Fruit fly (Drosophila melanogaster): ENCODE data around the gene Mst84B.

Mst84B gene

dm6 chr3R:7108589-7109312 lies 46.8 kb downstream of the Mst84B start (continued):
- peak; percentile 83 for TF ChIP-seq CG17802 (tag; optimal IDR thresholded peaks at IDR 0.05)
- no peak for TF ChIP-seq abd-A (tag; optimal IDR thresholded peaks at IDR 0.05)
- no peak for TF ChIP-seq Ptx1 (GFP tag; IDR thresholded peaks at IDR 0.05)
- TF ChIP-seq pita (GFP tag; optimal IDR thresholded peaks at IDR 0.05) = no peak
- TF ChIP-seq fu2 (GFP tag; optimal IDR thresholded peaks at IDR 0.05) = peak; percentile 68
- peak; percentile 88 for TF ChIP-seq Fer3 (tag; optimal IDR thresholded peaks at IDR 0.05)
- TF ChIP-seq CG3163 (GFP tag; optimal IDR thresholded peaks at IDR 0.05) = peak; percentile 68
- peak; percentile 92 for TF ChIP-seq tio (GFP tag; optimal IDR thresholded peaks at IDR 0.05)
- TF ChIP-seq CG1792 (GFP tag; optimal IDR thresholded peaks at IDR 0.05) = peak; percentile 86
- peak; percentile 93 for TF ChIP-seq CG12659 (GFP tag; optimal IDR thresholded peaks at IDR 0.05)
- TF ChIP-seq insv (GFP tag; optimal IDR thresholded peaks at IDR 0.05) = no peak
- TF ChIP-seq CG2120 (GFP tag; optimal IDR thresholded peaks at IDR 0.05) = peak; percentile 48
- peak; percentile 97 for TF ChIP-seq Sox100B (GFP tag; optimal IDR thresholded peaks at IDR 0.05)
- peak; percentile 73 for TF ChIP-seq kni (GFP tag; optimal IDR thresholded peaks at IDR 0.05)
- peak; percentile 96 for TF ChIP-seq D19A (tag; optimal IDR thresholded peaks at IDR 0.05)
- TF ChIP-seq CG4854 (GFP tag; optimal IDR thresholded peaks at IDR 0.05) = peak; percentile 81
- TF ChIP-seq CG17568 (GFP tag; optimal IDR thresholded peaks at IDR 0.05) = peak; percentile 87
- peak; percentile 98 for TF ChIP-seq Ssrp (tag; optimal IDR thresholded peaks at IDR 0.05)
- TF ChIP-seq Dp (GFP tag; optimal IDR thresholded peaks at IDR 0.05) = no peak

dm6 chr3R:7109760-7110303 lies 47.9 kb downstream of the Mst84B start:
- peak; percentile 78; the same call in 1 of the 4 replicates for TF ChIP-seq chinmo (GFP tag; IDR thresholded peaks at IDR 0.05; ENCODE audit: partially characterized antibody)
- no peak for TF ChIP-seq CG7786 (GFP tag; optimal IDR thresholded peaks at IDR 0.05)
- TF ChIP-seq sna (GFP tag; IDR thresholded peaks at IDR 0.05; ENCODE audit: partially characterized antibody) = peak; percentile 30; the same call in 1 of the 2 replicates
- TF ChIP-seq Mad (GFP tag; optimal IDR thresholded peaks at IDR 0.05) = no peak
- TF ChIP-seq pros (GFP tag; optimal IDR thresholded peaks at IDR 0.05) = peak; percentile 78
- no peak for TF ChIP-seq CG12659 (GFP tag; optimal IDR thresholded peaks at IDR 0.05)
- no peak for TF ChIP-seq Ssrp (tag; optimal IDR thresholded peaks at IDR 0.05)
- TF ChIP-seq CG12236 (GFP tag; optimal IDR thresholded peaks at IDR 0.05) = no peak
- no peak for TF ChIP-seq Neu2 (GFP tag; optimal IDR thresholded peaks at IDR 0.05; ENCODE audit: borderline replicate concordance)
- peak; percentile 62 for TF ChIP-seq chn (GFP tag; optimal IDR thresholded peaks at IDR 0.05)
- peak; percentile 61; the same call in 1 of the 3 replicates for TF ChIP-seq z (GFP tag; IDR thresholded peaks at IDR 0.05)
- no peak for TF ChIP-seq sug (tag; optimal IDR thresholded peaks at IDR 0.05)
- peak; percentile 71 for TF ChIP-seq kni (GFP tag; optimal IDR thresholded peaks at IDR 0.05)
- TF ChIP-seq CG11247 (GFP tag; IDR thresholded peaks at IDR 0.05) = no peak
- peak; percentile 81 to 96 for TF ChIP-seq Trl (optimal IDR thresholded peaks at IDR 0.05)
- TF ChIP-seq Trl (GFP tag; optimal IDR thresholded peaks at IDR 0.05) = no peak
- no peak for TF ChIP-seq Oli (tag; optimal IDR thresholded peaks at IDR 0.05)
- no peak for TF ChIP-seq Hmx (GFP tag; optimal IDR thresholded peaks at IDR 0.05)
- TF ChIP-seq Kr (GFP tag; optimal IDR thresholded peaks at IDR 0.05) = peak; percentile 31
- TF ChIP-seq CG7357 (GFP tag; IDR thresholded peaks at IDR 0.05) = no peak
- TF ChIP-seq Hmr (GFP tag; optimal IDR thresholded peaks at IDR 0.05) = no peak
- peak; percentile 19 for TF ChIP-seq ac (GFP tag; optimal IDR thresholded peaks at IDR 0.05)
- TF ChIP-seq CG8924 (tag; optimal IDR thresholded peaks at IDR 0.05) = peak; percentile 14
- peak; percentile 83 for TF ChIP-seq cg (GFP tag; optimal IDR thresholded peaks at IDR 0.05)
- no peak for TF ChIP-seq mirr (GFP tag; optimal IDR thresholded peaks at IDR 0.05)
- TF ChIP-seq CG11560 (tag; IDR thresholded peaks at IDR 0.05) = no peak
- TF ChIP-seq CG30403 (GFP tag; optimal IDR thresholded peaks at IDR 0.05) = no peak
- no peak for TF ChIP-seq Eip74EF (GFP tag; optimal IDR thresholded peaks at IDR 0.05)
- TF ChIP-seq Deaf1 (tag; optimal IDR thresholded peaks at IDR 0.05) = no peak
- no peak for TF ChIP-seq Spps (tag; optimal IDR thresholded peaks at IDR 0.05)
- no peak for TF ChIP-seq NFAT (GFP tag; IDR thresholded peaks at IDR 0.05)
- no peak for TF ChIP-seq Jarid2 (GFP tag; optimal IDR thresholded peaks at IDR 0.05)

All from whole organism, embryonic.